ENCODE assay signal across 3 fruit fly cellular contexts in the genomic region with DNA sequence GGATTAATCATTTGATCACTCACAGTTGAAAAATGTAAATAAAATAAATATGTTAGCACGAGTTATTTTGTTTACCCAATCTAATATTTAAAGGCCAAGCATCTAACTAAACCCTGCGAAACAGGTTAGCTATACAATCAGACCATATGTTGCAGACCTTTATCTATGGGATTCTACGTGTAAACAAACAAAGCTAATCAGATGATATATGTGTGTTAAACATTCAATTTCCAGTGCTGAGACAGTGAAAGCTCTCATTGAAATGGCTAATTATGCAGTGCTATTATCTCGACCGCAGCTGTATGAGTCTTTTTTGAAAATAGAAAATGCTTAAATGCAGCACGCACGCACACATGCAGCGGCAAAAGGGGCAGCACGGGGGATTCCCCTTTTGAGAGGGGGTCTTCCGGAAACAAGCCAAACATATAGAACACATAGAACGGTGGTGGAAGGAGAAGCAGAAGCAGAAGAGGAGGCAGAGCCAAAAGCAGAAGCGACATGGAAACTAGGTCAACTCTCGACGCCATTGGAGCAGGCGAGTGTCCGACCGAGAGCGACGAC.
TF ChIP-seq lines count a peak whose summit lies in the region.

No protein-coding gene starts in this region.

- no peak for TF ChIP-seq CTCF in whole organism, embryonic (GFP tag; optimal IDR thresholded peaks at IDR 0.05; lab: Kevin White, UChicago)

TF ChIP-seq in whole organism, embryonic, 481 proteins besides CTCF, POLR2A, EP300 and RAD21 (continues in another document):
- 0 out of 4 replicates have a peak, but pooled peaks have one; percentile 45 for TF ChIP-seq chinmo (GFP tag; IDR thresholded peaks at IDR 0.05; lab: Robert Waterston, UW; ENCODE audit: partially characterized antibody)
- peak; percentile 2 for TF ChIP-seq gem (tag; optimal IDR thresholded peaks at IDR 0.05; lab: Kevin White, UChicago)
- TF ChIP-seq Ets65A (GFP tag; lab: Kevin White, UChicago), result peak; percentile 66
- no peak for TF ChIP-seq knrl (GFP tag; IDR thresholded peaks at IDR 0.05; lab: Robert Waterston, UW; ENCODE audit: partially characterized antibody)
- TF ChIP-seq CG10979 (tag; optimal IDR thresholded peaks at IDR 0.05; lab: Kevin White, UChicago), result peak; percentile 6
- peak; percentile 75 for TF ChIP-seq aop (GFP tag; IDR thresholded peaks at IDR 0.05; lab: Robert Waterston, UW)
- peak; percentile 9 for TF ChIP-seq CG18262 (tag; optimal IDR thresholded peaks at IDR 0.05; lab: Kevin White, UChicago)
- TF ChIP-seq sens (GFP tag; lab: Kevin White, UChicago), result peak; percentile 71
- peak; percentile 35 for TF ChIP-seq cg (GFP tag; optimal IDR thresholded peaks at IDR 0.05; lab: Kevin White, UChicago)
- no peak for TF ChIP-seq grn (GFP tag; optimal IDR thresholded peaks at IDR 0.05; lab: Kevin White, UChicago)
- TF ChIP-seq cato (GFP tag; optimal IDR thresholded peaks at IDR 0.05; lab: Kevin White, UChicago; ENCODE audit: borderline replicate concordance), result no peak
- peak; percentile 21 for TF ChIP-seq CG1603 (tag; optimal IDR thresholded peaks at IDR 0.05; lab: Kevin White, UChicago)
- TF ChIP-seq so (GFP tag; IDR thresholded peaks at IDR 0.05; lab: Robert Waterston, UW), result no peak
- TF ChIP-seq CG6654 (GFP tag; optimal IDR thresholded peaks at IDR 0.05; lab: Kevin White, UChicago), result no peak
- TF ChIP-seq CG11695 (GFP tag; IDR thresholded peaks at IDR 0.05; lab: Robert Waterston, UW), result 0 out of 3 replicates have a peak, but pooled peaks have one; percentile 10
- TF ChIP-seq ci (GFP tag; IDR thresholded peaks at IDR 0.05; lab: Robert Waterston, UW), result peak; percentile 50; the same call in 1 of the 3 replicates
- TF ChIP-seq Ssrp (tag; optimal IDR thresholded peaks at IDR 0.05; lab: Kevin White, UChicago), result peak; percentile 10
- peak; percentile 23 for TF ChIP-seq CG12391 (tag; optimal IDR thresholded peaks at IDR 0.05; lab: Kevin White, UChicago)
- TF ChIP-seq Vsx1 (GFP tag; optimal IDR thresholded peaks at IDR 0.05; lab: Kevin White, UChicago), result peak; percentile 56
- TF ChIP-seq Blimp-1 (GFP tag; optimal IDR thresholded peaks at IDR 0.05; lab: Kevin White, UChicago), result peak; percentile 25
- peak; percentile 19 for TF ChIP-seq Asciz (GFP tag; optimal IDR thresholded peaks at IDR 0.05; lab: Kevin White, UChicago)
- TF ChIP-seq crol (GFP tag; IDR thresholded peaks at IDR 0.05; lab: Robert Waterston, UW), result peak; percentile 87
- TF ChIP-seq Max (GFP tag; optimal IDR thresholded peaks at IDR 0.05; lab: Kevin White, UChicago), result no peak
- peak; percentile 4 for TF ChIP-seq CG15601 (tag; optimal IDR thresholded peaks at IDR 0.05; lab: Kevin White, UChicago)
- no peak for TF ChIP-seq CG33213 (GFP tag; optimal IDR thresholded peaks at IDR 0.05; lab: Kevin White, UChicago)
- no peak for TF ChIP-seq CG15011 (GFP tag; optimal IDR thresholded peaks at IDR 0.05; lab: Kevin White, UChicago)
- peak; percentile 13 for TF ChIP-seq CG11504 (tag; optimal IDR thresholded peaks at IDR 0.05; lab: Kevin White, UChicago)

TF ChIP-seq in whole organism, prepupa, 60 proteins besides CTCF, POLR2A, EP300 and RAD21:
- TF ChIP-seq CG32006 (GFP tag; optimal IDR thresholded peaks at IDR 0.05; lab: Kevin White, UChicago) (peak; percentile 43), CG8119 (GFP tag; IDR thresholded peaks at IDR 0.05; lab: Robert Waterston, UW) (no peak), eg (GFP tag; IDR thresholded peaks at IDR 0.05; lab: Robert Waterston, UW) (0 out of 3 replicates have a peak, but pooled peaks have one; percentile 18), CG15336 (GFP tag; IDR thresholded peaks at IDR 0.05; lab: Robert Waterston, UW) (peak; percentile 39; the same call in 1 of the 2 replicates), Hr4 (GFP tag; optimal IDR thresholded peaks at IDR 0.05; lab: Kevin White, UChicago) (peak; percentile 8), CG1621 (tag; optimal IDR thresholded peaks at IDR 0.05; lab: Kevin White, UChicago) (no peak), fkh (GFP tag; optimal IDR thresholded peaks at IDR 0.05; lab: Kevin White, UChicago) (peak; percentile 59)

TF ChIP-seq in whole organism, wandering third instar larva, 38 proteins besides CTCF, POLR2A, EP300 and RAD21:
- TF ChIP-seq Rel (GFP tag; optimal IDR thresholded peaks at IDR 0.05; lab: Kevin White, UChicago) (no peak), Rel (tag; optimal IDR thresholded peaks at IDR 0.05; lab: Kevin White, UChicago) (peak; percentile 64), Myc (optimal IDR thresholded peaks at IDR 0.05; lab: Kevin White, UChicago) (no peak), Vsx2 (GFP tag; optimal IDR thresholded peaks at IDR 0.05; lab: Kevin White, UChicago; ENCODE audit: partially characterized antibody) (no peak)
TF ChIP-seq in whole organism, wandering third instar larva: peak in this region for 1.

Comparison
In these comparisons a context has a peak if more than half of its experiments do, and no peak if none do; other contexts are left out.
1. Of the 7 proteins assayed by ChIP-seq in both whole organism, embryonic and whole organism, prepupa: peak only in whole organism, embryonic: Blimp-1; only in whole organism, prepupa: none; in both: none; in neither: 6.